Worm (Caenorhabditis elegans): ENCODE measurements around the gene fipr-1.

ce11 chrV:12401383-12401782 lies 39.8 kb upstream of the fipr-1 start, which contains the start of gene K01D12.7:
- TF ChIP-seq lin-15B (tag; optimal IDR thresholded peaks at IDR 0.05) (no peak), mdl-1 (tag; optimal IDR thresholded peaks at IDR 0.05) (no peak), pha-4 (tag; optimal IDR thresholded peaks at IDR 0.05) (no peak)

Measured in whole organism, L3 larva.